Worm (Caenorhabditis elegans): Measurements from ENCODE around the gene sec-22.

ce11 chrX:1035039-1035598 is at the start of gene sec-22, which contains the start of gene stau-1:
- TF ChIP-seq med-1 (GFP tag; optimal IDR thresholded peaks at IDR 0.05; ENCODE audit: insufficient read depth) (no peak), ztf-29 (GFP tag; IDR thresholded peaks at IDR 0.05) (no peak), flt-1 (GFP tag; IDR thresholded peaks at IDR 0.05) (0 out of 2 replicates have a peak, but pooled peaks have one; percentile 37), T22C8.4 (GFP tag; IDR thresholded peaks at IDR 0.05) (peak; percentile 39; the same call in 1 of the 2 replicates), klf-2 (GFP tag; conservative IDR thresholded peaks at IDR 0.05) (no peak), ref-1 (GFP tag; conservative IDR thresholded peaks at IDR 0.05) (no peak), tab-1 (GFP tag; IDR thresholded peaks at IDR 0.05) (0 out of 2 replicates have a peak, but pooled peaks have one; percentile 33)
